Worm (Caenorhabditis elegans) whole organism, L4/young adult: ENCODE data around the gene T28A11.19.

Source experiments
- W03F9.2 ChIP-seq: fragments of 150-350 bp; optimal IDR thresholded peaks from 2 replicates; lab custom pipeline; 2014; ENCODE audit warnings: missing biosample characterization, missing genetic modification characterization
- dao-5 ChIP-seq: sonication (generic microtip); optimal IDR thresholded peaks from 2 replicates; lab custom pipeline; 2016; ENCODE audit warnings: missing genotype, missing genetic modification characterization, moderate library complexity, missing compliant biosample characterization
- him-1 ChIP-seq: sonication (generic microtip); optimal IDR thresholded peaks from 2 replicates; lab custom pipeline; 2016; ENCODE audit warnings: missing genotype, missing genetic modification reagents, missing genetic modification characterization, missing compliant biosample characterization

- TF ChIP-seq W03F9.2, result no peak
- TF ChIP-seq him-1 (tag; lab: Kevin White, UChicago), result no peak
- no peak for TF ChIP-seq dao-5 (tag; lab: Kevin White, UChicago)
Measured at ce11 chrV:3259168-3259622, 10.1 kb downstream of the T28A11.19 start, which contains the start of gene T28A11.16.
